Fruit fly (Drosophila melanogaster): ENCODE measurements around the gene Ucp4B.
A peak's percentile ranks its signal among the peaks of the same experiment; 100 is the strongest.

Gene Ucp4B

DNA sequence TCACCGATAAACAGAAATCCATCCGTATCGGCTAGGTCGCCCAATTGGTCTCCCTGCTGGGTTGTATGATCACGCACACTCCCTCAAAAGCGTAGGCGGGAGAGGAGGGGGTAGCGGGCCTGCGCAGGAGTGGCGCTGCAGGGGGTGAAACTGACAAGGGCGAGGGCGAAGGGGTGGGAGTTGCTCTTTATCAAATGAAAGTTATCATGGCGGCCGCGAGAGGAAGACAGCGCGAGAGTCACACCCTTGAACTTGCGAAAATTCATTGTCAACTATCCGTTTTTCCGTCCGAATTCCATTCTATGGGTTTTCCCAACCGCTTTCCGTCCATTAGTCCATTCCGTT is 9.4 kb downstream of the Ucp4B start (continued):
- TF ChIP-seq pros (GFP tag; optimal IDR thresholded peaks at IDR 0.05): peak; percentile 40
- TF ChIP-seq CG11398 (GFP tag; optimal IDR thresholded peaks at IDR 0.05): no peak

DNA sequence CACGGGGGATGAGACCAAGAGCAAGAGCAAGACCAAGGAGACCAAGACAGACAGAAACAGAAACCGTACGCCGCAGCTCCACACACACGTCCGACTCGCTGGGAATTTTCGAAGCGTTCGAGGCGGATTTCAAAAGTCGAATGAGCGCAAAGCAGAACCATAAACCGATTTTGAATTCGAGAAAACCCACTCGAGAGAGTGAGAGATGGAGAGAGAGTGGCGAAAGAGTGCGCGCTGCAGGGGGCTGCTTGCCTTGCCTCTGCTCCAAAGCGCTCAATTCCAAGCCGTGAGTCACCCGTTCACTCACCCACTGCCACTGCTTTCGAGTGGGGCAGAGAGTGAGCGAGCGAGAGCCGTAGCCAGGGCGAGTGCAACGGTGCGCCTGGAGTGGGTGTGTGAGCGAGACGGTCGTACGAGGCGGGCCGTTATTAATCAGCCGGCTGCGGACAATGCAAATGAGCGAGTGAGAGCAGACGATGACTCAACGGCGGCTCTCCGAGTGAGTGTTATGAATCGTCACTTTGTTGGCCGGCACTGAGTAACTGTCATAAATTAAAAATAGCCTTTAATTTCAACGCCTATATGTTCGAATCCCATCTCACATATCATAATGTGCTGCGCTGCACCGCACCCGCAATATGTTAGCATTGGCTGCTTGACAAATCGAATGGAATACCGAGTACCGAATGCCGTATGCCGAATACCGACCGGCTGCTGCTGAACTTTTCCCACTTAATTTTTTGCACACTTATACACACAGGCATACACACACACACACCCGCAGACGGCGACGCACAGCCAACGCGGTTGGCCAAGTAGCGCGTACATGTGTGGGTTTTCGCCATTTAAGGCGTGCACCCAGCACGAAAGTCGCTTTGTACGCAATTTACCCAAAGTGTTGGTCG is 10.6 kb downstream of the Ucp4B start:
- TF ChIP-seq CG2129 (GFP tag; IDR thresholded peaks at IDR 0.05; ENCODE audit: partially characterized antibody) (no peak), CG17829 (tag; optimal IDR thresholded peaks at IDR 0.05) (peak; percentile 5), Dad (GFP tag; optimal IDR thresholded peaks at IDR 0.05) (peak; percentile 21), CG8359 (GFP tag; optimal IDR thresholded peaks at IDR 0.05; ENCODE audit: borderline replicate concordance) (peak; percentile 12), lbe (GFP tag; optimal IDR thresholded peaks at IDR 0.05) (peak; percentile 70), Eip74EF (GFP tag; optimal IDR thresholded peaks at IDR 0.05) (peak in 1 of 2 experiments; percentile 62), yki (optimal IDR thresholded peaks at IDR 0.05) (peak; percentile 48), Hmr (GFP tag; optimal IDR thresholded peaks at IDR 0.05) (peak; percentile 39), unpg (GFP tag; optimal IDR thresholded peaks at IDR 0.05) (peak; percentile 19), pfk (GFP tag; optimal IDR thresholded peaks at IDR 0.05) (peak; percentile 42), Ravus (GFP tag; IDR thresholded peaks at IDR 0.05) (no peak), Side (GFP tag; optimal IDR thresholded peaks at IDR 0.05) (peak; percentile 39), corto (GFP tag; optimal IDR thresholded peaks at IDR 0.05) (no peak), peb (GFP tag; IDR thresholded peaks at IDR 0.05) (no peak), CG13624 (GFP tag; optimal IDR thresholded peaks at IDR 0.05) (peak; percentile 17), emc (GFP tag; optimal IDR thresholded peaks at IDR 0.05) (no peak), BtbVII (GFP tag; optimal IDR thresholded peaks at IDR 0.05) (peak; percentile 73), CG4707 (GFP tag; optimal IDR thresholded peaks at IDR 0.05) (peak; percentile 11), oc (tag; optimal IDR thresholded peaks at IDR 0.05) (peak; percentile 16), CG8478 (optimal IDR thresholded peaks at IDR 0.05) (no peak), gro (GFP tag; optimal IDR thresholded peaks at IDR 0.05) (no peak), CG8924 (tag; optimal IDR thresholded peaks at IDR 0.05) (peak; percentile 23), croc (GFP tag; conservative IDR thresholded peaks at IDR 0.05) (no peak), Hr51 (GFP tag; optimal IDR thresholded peaks at IDR 0.05) (peak in 1 of 2 experiments; percentile 7), CG1233 (GFP tag; optimal IDR thresholded peaks at IDR 0.05) (peak; percentile 37), ash1 (GFP tag; optimal IDR thresholded peaks at IDR 0.05) (peak; percentile 67), Elba2 (GFP tag; optimal IDR thresholded peaks at IDR 0.05) (no peak), CG11398 (GFP tag; optimal IDR thresholded peaks at IDR 0.05) (peak; percentile 53), kay (GFP tag; optimal IDR thresholded peaks at IDR 0.05) (peak; percentile 98), CG6272 (GFP tag; IDR thresholded peaks at IDR 0.05) (no peak), CG31365 (tag; optimal IDR thresholded peaks at IDR 0.05) (peak; percentile 39), dm (GFP tag; optimal IDR thresholded peaks at IDR 0.05) (no peak), CG2120 (GFP tag; optimal IDR thresholded peaks at IDR 0.05) (peak; percentile 17), CG12071 (GFP tag; optimal IDR thresholded peaks at IDR 0.05) (peak; percentile 68), CG6813 (GFP tag; optimal IDR thresholded peaks at IDR 0.05) (peak; percentile 64), prd (optimal IDR thresholded peaks at IDR 0.05) (no peak), prd (GFP tag; IDR thresholded peaks at IDR 0.05) (no peak), CG1832 (GFP tag; optimal IDR thresholded peaks at IDR 0.05) (peak; percentile 92), onecut (GFP tag; IDR thresholded peaks at IDR 0.05) (peak; percentile 8; the same call in 1 of the 2 replicates), CG12659 (GFP tag; optimal IDR thresholded peaks at IDR 0.05) (no peak), CG6854 (GFP tag; optimal IDR thresholded peaks at IDR 0.05) (peak; percentile 65), CG15269 (tag; optimal IDR thresholded peaks at IDR 0.05) (peak; percentile 4), Fer1 (GFP tag; optimal IDR thresholded peaks at IDR 0.05) (peak; percentile 82), gce (GFP tag; IDR thresholded peaks at IDR 0.05) (no peak), abd-A (tag; optimal IDR thresholded peaks at IDR 0.05) (peak; percentile 75), Meics (GFP tag; optimal IDR thresholded peaks at IDR 0.05) (peak; percentile 23)

Data from whole organism, embryonic.